Worm (Caenorhabditis elegans) whole organism, L4 larva: Measurements from ENCODE around the gene ZK287.1.

ENCODE experiments used
- lin-38 ChIP-seq: fragments of 200-800 bp; sonication (Bioruptor generic); IDR thresholded peaks from 2 replicates; pipeline ENCODE4 v1.3.6; 2022; ENCODE audit warnings: missing genetic modification reagents, missing genetic modification characterization, missing compliant biosample characterization
- nhr-28 ChIP-seq: fragments of 150-350 bp; optimal IDR thresholded peaks from 2 replicates; lab custom pipeline; 2014; ENCODE audit warnings: missing biosample characterization, missing genetic modification characterization

DNA sequence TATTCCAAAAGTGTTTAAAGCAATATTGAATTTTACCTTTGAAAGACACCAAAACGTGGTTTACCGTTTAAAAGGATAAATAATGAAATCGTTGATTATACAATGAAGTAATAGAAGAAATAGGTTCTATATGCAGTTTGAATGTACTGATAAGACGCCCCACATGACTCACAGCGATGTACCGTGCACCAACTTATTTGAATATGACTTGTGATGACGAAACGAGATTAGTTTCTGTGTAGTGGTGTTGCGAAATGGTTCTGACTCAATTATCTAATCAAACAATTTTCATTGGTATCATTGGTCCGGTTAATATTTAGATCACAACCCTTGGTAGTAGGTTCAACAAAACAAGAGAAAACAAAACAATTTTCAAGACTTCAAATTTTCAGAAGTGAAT is 44.7 kb downstream of the ZK287.1 start:
- TF ChIP-seq lin-38 (GFP tag; lab: Robert Waterston, UW) (no peak), nhr-28 (tag; lab: Kevin White, UChicago) (peak; percentile 54)
